Fruit fly (Drosophila melanogaster) whole organism, embryonic: ENCODE measurements around the gene CG32462.

Source experiments
- Atf-2 ChIP-seq: fragments of 200-800 bp; sonication (Bioruptor generic); optimal IDR thresholded peaks from 2 replicates; lab custom pipeline; 2016; ENCODE audit warnings: missing biosample characterization, missing genetic modification characterization
- B-H2 ChIP-seq: fragments of 200-800 bp; sonication (Bioruptor generic); optimal IDR thresholded peaks from 2 replicates; lab custom pipeline; 2018; ENCODE audit warnings: missing biosample characterization, mild to moderate bottlenecking, missing genetic modification characterization
- BEAF-32 ChIP-seq: fragments of 200-800 bp; sonication (Bioruptor generic); optimal IDR thresholded peaks from 3 replicates; lab custom pipeline; 2017; ENCODE audit warnings: missing biosample characterization, missing genetic modification characterization, mild to moderate bottlenecking, moderate library complexity, missing genetic modification reagents
- CG10543 ChIP-seq: fragments of 200-800 bp; sonication (Bioruptor generic); optimal IDR thresholded peaks from 3 replicates; lab custom pipeline; 2017; ENCODE audit warnings: missing biosample characterization, mild to moderate bottlenecking, missing genetic modification characterization, moderate library complexity
- CG11398 ChIP-seq: fragments of 200-800 bp; sonication (Bioruptor generic); optimal IDR thresholded peaks from 2 replicates; lab custom pipeline; 2016; ENCODE audit warnings: missing biosample characterization, missing genetic modification characterization
- CG11695 ChIP-seq: fragments of 200-800 bp; sonication (Bioruptor generic); IDR thresholded peaks from 3 replicates; pipeline ENCODE4 v1.3.6; 2022; ENCODE audit warnings: missing biosample characterization, missing genetic modification characterization
- CG13624 ChIP-seq: fragments of 200-800 bp; sonication (Bioruptor generic); optimal IDR thresholded peaks from 2 replicates; lab custom pipeline; 2016; ENCODE audit warnings: missing biosample characterization, missing genetic modification characterization
- CG14014 ChIP-seq: fragments of 200-800 bp; sonication (Bioruptor generic); IDR thresholded peaks from 2 replicates; pipeline ENCODE4 v1.3.6; 2022; ENCODE audit warnings: missing biosample characterization, missing genetic modification characterization
- CG14667 ChIP-seq: fragments of 200-800 bp; sonication (Bioruptor generic); IDR thresholded peaks from 2 replicates; pipeline ENCODE4 v1.3.6; 2022; ENCODE audit warnings: missing biosample characterization, missing genetic modification characterization
- CG14710 ChIP-seq: fragments of 200-800 bp; sonication (Bioruptor generic); optimal IDR thresholded peaks from 3 replicates; lab custom pipeline; 2019; ENCODE audit warnings: missing biosample characterization, mild to moderate bottlenecking, missing genetic modification characterization, moderate library complexity
- CG14860 ChIP-seq: fragments of 200-800 bp; sonication (Bioruptor generic); IDR thresholded peaks from 3 replicates; pipeline ENCODE4 v1.3.6; 2022; ENCODE audit warnings: missing biosample characterization, missing genetic modification characterization; ENCODE audit not compliant: partially characterized antibody
- CG1529 ChIP-seq: fragments of 200-800 bp; sonication (Bioruptor generic); optimal IDR thresholded peaks from 3 replicates; lab custom pipeline; 2018; ENCODE audit warnings: missing biosample characterization, missing genetic modification characterization
- CG15601 ChIP-seq: fragments of 200-800 bp; sonication (Bioruptor generic); optimal IDR thresholded peaks from 3 replicates; lab custom pipeline; 2019; ENCODE audit warnings: missing biosample characterization, mild to moderate bottlenecking, missing genetic modification characterization, moderate library complexity
- CG17829 ChIP-seq: fragments of 200-800 bp; optimal IDR thresholded peaks from 2 replicates; lab custom pipeline; 2019; ENCODE audit warnings: missing biosample characterization, mild to moderate bottlenecking, missing genetic modification characterization, moderate library complexity
- CG18262 ChIP-seq: fragments of 200-800 bp; optimal IDR thresholded peaks from 3 replicates; lab custom pipeline; 2019; ENCODE audit warnings: missing biosample characterization, mild to moderate bottlenecking, missing genetic modification characterization, moderate library complexity
- CG18476 ChIP-seq: fragments of 200-800 bp; sonication (Bioruptor generic); optimal IDR thresholded peaks from 2 replicates; lab custom pipeline; 2016; ENCODE audit warnings: missing biosample characterization, mild to moderate bottlenecking, missing genetic modification characterization
- CG2199 ChIP-seq: fragments of 200-800 bp; sonication (Bioruptor generic); IDR thresholded peaks from 3 replicates; pipeline ENCODE4 v1.3.6; 2022; ENCODE audit warnings: missing biosample characterization, missing genetic modification characterization
- CG30403 ChIP-seq: fragments of 200-800 bp; sonication (Bioruptor generic); optimal IDR thresholded peaks from 3 replicates; lab custom pipeline; 2016; ENCODE audit warnings: missing biosample characterization, missing genetic modification characterization
- CG31224 ChIP-seq: fragments of 200-800 bp; sonication (Bioruptor generic); IDR thresholded peaks from 2 replicates; pipeline ENCODE4 v1.3.6; 2022; ENCODE audit warnings: missing biosample characterization, missing genetic modification characterization
- CG3163 ChIP-seq: fragments of 200-800 bp; sonication (Bioruptor generic); optimal IDR thresholded peaks from 3 replicates; lab custom pipeline; 2016; ENCODE audit warnings: missing biosample characterization, missing genetic modification characterization
- CG33213 ChIP-seq: fragments of 200-800 bp; sonication (Bioruptor generic); optimal IDR thresholded peaks from 3 replicates; lab custom pipeline; 2016; ENCODE audit warnings: missing biosample characterization, missing genetic modification characterization
- CG6765 ChIP-seq: fragments of 200-800 bp; sonication (Bioruptor generic); optimal IDR thresholded peaks from 3 replicates; lab custom pipeline; 2017; ENCODE audit warnings: missing biosample characterization, mild to moderate bottlenecking, missing genetic modification characterization
- CG7786 ChIP-seq: fragments of 200-800 bp; sonication (Bioruptor generic); optimal IDR thresholded peaks from 2 replicates; lab custom pipeline; 2016; ENCODE audit warnings: missing biosample characterization, missing genetic modification characterization
- CG8924 ChIP-seq: fragments of 200-800 bp; optimal IDR thresholded peaks from 3 replicates; lab custom pipeline; 2019; ENCODE audit warnings: missing biosample characterization, mild to moderate bottlenecking, missing genetic modification characterization, moderate library complexity
- Fer1 ChIP-seq: fragments of 200-800 bp; sonication (Bioruptor generic); optimal IDR thresholded peaks from 2 replicates; lab custom pipeline; 2017; ENCODE audit warnings: missing biosample characterization, mild to moderate bottlenecking, missing genetic modification characterization
- Fer2 ChIP-seq: fragments of 200-800 bp; sonication (Bioruptor generic); optimal IDR thresholded peaks from 2 replicates; lab custom pipeline; 2018; ENCODE audit warnings: missing biosample characterization, mild to moderate bottlenecking, missing genetic modification characterization, moderate library complexity
- HLHmδ ChIP-seq: fragments of 200-800 bp; sonication (Bioruptor generic); optimal IDR thresholded peaks from 2 replicates; lab custom pipeline; 2018; ENCODE audit warnings: missing biosample characterization, mild to moderate bottlenecking, missing genetic modification characterization, moderate library complexity
- Myb ChIP-seq: fragments of 200-800 bp; sonication (Bioruptor generic); optimal IDR thresholded peaks from 2 replicates; lab custom pipeline; 2016; ENCODE audit warnings: missing biosample characterization, missing genetic modification characterization
- Neu2 ChIP-seq: fragments of 200-800 bp; sonication (Bioruptor generic); optimal IDR thresholded peaks from 3 replicates; lab custom pipeline; 2016; ENCODE audit warnings: missing biosample characterization, missing genetic modification characterization, borderline replicate concordance
- NfI ChIP-seq: fragments of 200-800 bp; sonication (Bioruptor generic); optimal IDR thresholded peaks from 3 replicates; lab custom pipeline; 2018; ENCODE audit warnings: missing biosample characterization, mild to moderate bottlenecking, missing genetic modification characterization, moderate library complexity
- Pdp1 ChIP-seq, 2 experiments: fragments of 200-800 bp; sonication (Bioruptor generic); optimal IDR thresholded peaks; 3 replicates each; lab custom pipeline; 2016; ENCODE audit warnings: missing biosample characterization in 2 of 2, missing genetic modification characterization in 2 of 2, mild to moderate bottlenecking in 1 of 2, moderate library complexity in 1 of 2
- Poxn ChIP-seq: fragments of 200-800 bp; sonication (Bioruptor generic); IDR thresholded peaks from 2 replicates; pipeline ENCODE4 v1.3.6; 2022; ENCODE audit warnings: missing biosample characterization, missing genetic modification characterization
- ab ChIP-seq: fragments of 200-800 bp; sonication (Bioruptor generic); optimal IDR thresholded peaks from 2 replicates; lab custom pipeline; 2016; ENCODE audit warnings: missing biosample characterization, missing genetic modification characterization
- al ChIP-seq: fragments of 200-800 bp; sonication (Bioruptor generic); IDR thresholded peaks from 2 replicates; pipeline ENCODE4 v1.3.6; 2022; ENCODE audit warnings: missing biosample characterization, missing genetic modification characterization
- ato ChIP-seq: fragments of 200-800 bp; sonication (Bioruptor generic); IDR thresholded peaks from 2 replicates; pipeline ENCODE4 v1.3.6; 2022; ENCODE audit warnings: missing biosample characterization, missing genetic modification characterization; ENCODE audit not compliant: partially characterized antibody
- bigmax ChIP-seq: fragments of 200-800 bp; sonication (Bioruptor generic); optimal IDR thresholded peaks from 2 replicates; lab custom pipeline; 2018; ENCODE audit warnings: missing biosample characterization, mild to moderate bottlenecking, missing genetic modification characterization
- bsh ChIP-seq, 2 experiments: fragments of 200-800 bp; sonication (Bioruptor generic); optimal IDR thresholded peaks; 2 replicates each; lab custom pipeline; 2017 to 2018; ENCODE audit warnings: mild to moderate bottlenecking in 2 of 2, missing biosample characterization in 2 of 2, missing genetic modification characterization in 2 of 2, moderate library complexity in 1 of 2
- crol ChIP-seq: fragments of 200-800 bp; sonication (Bioruptor generic); IDR thresholded peaks from 2 replicates; pipeline ENCODE4 v1.3.6; 2022; ENCODE audit warnings: missing biosample characterization, missing genetic modification characterization
- crp ChIP-seq, 2 experiments: fragments of 200-800 bp; sonication (Bioruptor generic); optimal IDR thresholded peaks; 2 replicates in 1 of 2; 3 replicates in 1 of 2; lab custom pipeline; 2017; ENCODE audit warnings: missing biosample characterization in 2 of 2, missing genetic modification characterization in 2 of 2, mild to moderate bottlenecking in 1 of 2, moderate library complexity in 1 of 2
- cwo ChIP-seq: fragments of 200-800 bp; sonication (Bioruptor generic); optimal IDR thresholded peaks from 3 replicates; lab custom pipeline; 2017; ENCODE audit warnings: missing biosample characterization, missing genetic modification characterization, mild to moderate bottlenecking, moderate library complexity, missing genetic modification reagents
- fd102C ChIP-seq: fragments of 200-800 bp; sonication (Bioruptor generic); optimal IDR thresholded peaks from 2 replicates; lab custom pipeline; 2018; ENCODE audit warnings: missing biosample characterization, mild to moderate bottlenecking, missing genetic modification characterization, moderate library complexity
- fd96Cb ChIP-seq: fragments of 200-800 bp; sonication (Bioruptor generic); optimal IDR thresholded peaks from 2 replicates; lab custom pipeline; 2018; ENCODE audit warnings: missing biosample characterization, mild to moderate bottlenecking, missing genetic modification characterization, moderate library complexity
- gfzf ChIP-seq: fragments of 200-800 bp; sonication (Bioruptor generic); optimal IDR thresholded peaks from 2 replicates; lab custom pipeline; 2016; ENCODE audit warnings: missing biosample characterization, mild to moderate bottlenecking, missing genetic modification characterization, moderate library complexity
- gsb ChIP-seq: fragments of 200-800 bp; sonication (Bioruptor generic); IDR thresholded peaks from 2 replicates; pipeline ENCODE4 v1.3.6; 2022; ENCODE audit warnings: missing biosample characterization, missing genetic modification characterization
- nau ChIP-seq: fragments of 200-800 bp; sonication (Bioruptor generic); optimal IDR thresholded peaks from 3 replicates; lab custom pipeline; 2017; ENCODE audit warnings: missing biosample characterization, mild to moderate bottlenecking, missing genetic modification characterization, missing genetic modification reagents
- nom ChIP-seq: fragments of 200-800 bp; sonication (Bioruptor generic); optimal IDR thresholded peaks from 2 replicates; lab custom pipeline; 2017; ENCODE audit warnings: missing biosample characterization, missing genetic modification characterization, mild to moderate bottlenecking, moderate library complexity, missing genetic modification reagents
- pros ChIP-seq: fragments of 200-800 bp; sonication (Bioruptor generic); optimal IDR thresholded peaks from 3 replicates; lab custom pipeline; 2019; ENCODE audit warnings: missing biosample characterization, mild to moderate bottlenecking, missing genetic modification characterization, moderate library complexity
- sima ChIP-seq: fragments of 200-800 bp; sonication (Bioruptor generic); optimal IDR thresholded peaks from 2 replicates; lab custom pipeline; 2016; ENCODE audit warnings: missing biosample characterization, missing genetic modification characterization
- unpg ChIP-seq: fragments of 200-800 bp; sonication (Bioruptor generic); optimal IDR thresholded peaks from 3 replicates; lab custom pipeline; 2018; ENCODE audit warnings: missing biosample characterization, mild to moderate bottlenecking, missing genetic modification characterization, moderate library complexity
- wor ChIP-seq: fragments of 200-800 bp; sonication (Bioruptor generic); IDR thresholded peaks from 2 replicates; pipeline ENCODE4 v1.3.6; 2022; ENCODE audit warnings: missing biosample characterization, missing genetic modification characterization

The CG32462 gene

DNA sequence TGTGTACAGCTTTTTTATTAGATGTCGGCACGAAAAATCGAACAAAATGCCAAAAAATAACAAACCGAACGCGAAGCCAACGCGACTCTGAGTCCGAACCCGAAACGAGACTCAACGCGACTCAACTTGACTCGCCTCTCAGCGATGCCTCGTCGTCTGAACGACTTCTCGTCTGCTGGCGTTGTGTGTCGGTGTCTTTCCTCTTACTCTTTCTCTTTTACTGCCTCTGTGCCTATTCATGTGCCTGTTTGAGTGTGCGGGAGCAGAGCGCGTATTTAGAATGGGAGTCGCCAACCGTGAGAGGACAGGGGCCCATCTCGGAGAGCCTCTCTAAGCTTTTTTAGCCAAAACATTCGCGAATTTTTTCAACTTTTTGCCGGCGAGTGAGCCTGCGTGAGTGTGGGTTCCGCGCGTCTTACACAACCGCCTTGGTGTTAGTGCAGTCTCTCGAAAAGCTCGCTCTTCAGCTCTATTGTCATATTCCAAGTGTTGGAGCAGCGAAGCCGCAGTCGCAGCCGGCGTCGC, 28.6 kb downstream of the CG32462 start (continued):
- TF ChIP-seq CG31224 (GFP tag; lab: Robert Waterston, UW) (no peak), CG14710 (tag; lab: Kevin White, UChicago) (no peak), CG13624 (GFP tag; lab: Kevin White, UChicago) (no peak), bigmax (GFP tag; lab: Kevin White, UChicago) (no peak), CG18476 (no peak), CG33213 (GFP tag; lab: Kevin White, UChicago) (no peak), HLHmδ (GFP tag; lab: Kevin White, UChicago) (no peak), unpg (no peak), CG8924 (tag; lab: Kevin White, UChicago) (no peak), crol (GFP tag; lab: Robert Waterston, UW) (peak; percentile 75), CG17829 (tag; lab: Kevin White, UChicago) (no peak), CG14860 (GFP tag; lab: Robert Waterston, UW) (no peak), fd102C (no peak), sima (GFP tag; lab: Kevin White, UChicago) (no peak), Fer1 (GFP tag; lab: Kevin White, UChicago) (no peak), ab (GFP tag; lab: Kevin White, UChicago) (no peak), CG11398 (GFP tag; lab: Kevin White, UChicago) (no peak), Atf-2 (GFP tag; lab: Kevin White, UChicago) (no peak), nau (GFP tag; lab: Kevin White, UChicago) (peak; percentile 32), gsb (GFP tag; lab: Robert Waterston, UW) (no peak), CG7786 (GFP tag; lab: Kevin White, UChicago) (no peak), CG11695 (GFP tag; lab: Robert Waterston, UW) (no peak), Pdp1 (GFP tag; optimal IDR thresholded peaks at IDR 0.05; lab: Kevin White, UChicago) (peak in 1 of 2 experiments; percentile 58), ato (no peak), Myb (no peak), fd96Cb (no peak), NfI (no peak), CG14667 (GFP tag; lab: Robert Waterston, UW) (no peak), CG18262 (no peak), wor (GFP tag; lab: Robert Waterston, UW) (no peak), nom (GFP tag; lab: Kevin White, UChicago) (peak; percentile 54), Neu2 (no peak), pros (GFP tag; lab: Kevin White, UChicago) (no peak), gfzf (GFP tag; lab: Kevin White, UChicago) (no peak), CG30403 (GFP tag; lab: Kevin White, UChicago) (no peak), CG15601 (no peak), CG6765 (GFP tag; lab: Kevin White, UChicago) (no peak), CG14014 (GFP tag; lab: Robert Waterston, UW) (no peak), CG1529 (GFP tag; lab: Kevin White, UChicago) (no peak), crp (GFP tag; optimal IDR thresholded peaks at IDR 0.05; lab: Kevin White, UChicago) (no peak), B-H2 (GFP tag; lab: Kevin White, UChicago) (peak; percentile 41), bsh (GFP tag; optimal IDR thresholded peaks at IDR 0.05; lab: Kevin White, UChicago) (peak in 1 of 2 experiments; percentile 44), Fer2 (tag; lab: Kevin White, UChicago) (no peak), CG2199 (no peak), CG10543 (GFP tag; lab: Kevin White, UChicago) (peak; percentile 69), BEAF-32 (GFP tag; lab: Kevin White, UChicago) (no peak), CG3163 (peak; percentile 83), al (GFP tag; lab: Robert Waterston, UW) (no peak), cwo (GFP tag; lab: Kevin White, UChicago) (peak; percentile 17), Poxn (GFP tag; lab: Robert Waterston, UW) (no peak)
